Worm (Caenorhabditis elegans): Measurements from ENCODE around the gene F56C4.1.
"Not testable (repeated sequence)": the region's sequence is repeated elsewhere in the genome, so short reads cannot be mapped to it uniquely, and the experiment has no call there.

Gene F56C4.1

ce11 chrIV:10687307-10687706, 50.6 kb downstream of the F56C4.1 start, which contains the start of gene R102.2:
TSS of gene R102.2 (plus strand) at chrIV:10687607.
- not testable (repeated sequence) for TF ChIP-seq W03F9.2, him-1, dao-5 (tag; optimal IDR thresholded peaks at IDR 0.05)
